Worm (Caenorhabditis elegans) whole organism, L4 larva: ENCODE data around the gene flp-15.

Experiments used
- F10B5.3 ChIP-seq: sonication (generic microtip); optimal IDR thresholded peaks from 2 replicates; lab custom pipeline; 2016; ENCODE audit warnings: mild to moderate bottlenecking, missing genetic modification characterization, missing compliant biosample characterization
- F44E2.7 ChIP-seq: fragments of 200-800 bp; sonication (Bioruptor generic); IDR thresholded peaks from 2 replicates; pipeline ENCODE4 v2.1.2; 2022; ENCODE audit warnings: missing genetic modification characterization, missing compliant biosample characterization
- R02D3.7 ChIP-seq: fragments of 150-350 bp; sonication (generic microtip); optimal IDR thresholded peaks from 3 replicates; lab custom pipeline; 2014; ENCODE audit warnings: missing biosample characterization, missing genetic modification characterization
- T20F7.1 ChIP-seq: fragments of 200-800 bp; sonication (Bioruptor generic); optimal IDR thresholded peaks from 2 replicates; lab custom pipeline; 2018; ENCODE audit warnings: mild to moderate bottlenecking, missing genetic modification characterization, missing compliant biosample characterization
- Y48G9A.11 ChIP-seq: fragments of 200-800 bp; sonication (Bioruptor generic); IDR thresholded peaks from 2 replicates; pipeline ENCODE4 v1.3.6; 2022; ENCODE audit warnings: missing genetic modification reagents, missing genetic modification characterization, missing compliant biosample characterization
- Y5F2A.4 ChIP-seq: fragments of 200-800 bp; sonication (Bioruptor generic); optimal IDR thresholded peaks from 2 replicates; lab custom pipeline; 2018; ENCODE audit warnings: mild to moderate bottlenecking, missing genetic modification characterization, missing compliant biosample characterization
- ZK337.2 ChIP-seq: fragments of 200-800 bp; sonication (Bioruptor generic); IDR thresholded peaks from 2 replicates; pipeline ENCODE4 v1.3.6; 2022; ENCODE audit warnings: missing genetic modification reagents, missing genetic modification characterization, missing compliant biosample characterization
- ZK546.5 ChIP-seq, 2 experiments: sonication (generic microtip); optimal IDR thresholded peaks; 2 replicates each; lab custom pipeline; 2017; ENCODE audit warnings: missing biosample characterization in 2 of 2, missing genetic modification characterization in 2 of 2
- aha-1 ChIP-seq: fragments of 150-350 bp; peaks from one replicate; lab custom pipeline; 2014; ENCODE audit warnings: missing biosample characterization, missing genetic modification characterization
- ama-1 ChIP-seq: fragments of 150-350 bp; optimal IDR thresholded peaks from 2 replicates; lab custom pipeline; 2014; ENCODE audit warnings: inconsistent platforms, mixed read lengths
- arid-1 ChIP-seq: fragments of 200-800 bp; sonication (Bioruptor generic); conservative IDR thresholded peaks from 2 replicates; pipeline ENCODE4 v1.3.6; 2022; ENCODE audit warnings: missing genetic modification reagents, missing genetic modification characterization, missing compliant biosample characterization
- ceh-20 ChIP-seq: fragments of 200-800 bp; sonication (Bioruptor generic); IDR thresholded peaks from 2 replicates; pipeline ENCODE4 v1.3.6; 2022; ENCODE audit warnings: missing genetic modification reagents, missing genetic modification characterization, missing compliant biosample characterization
- ceh-28 ChIP-seq: fragments of 150-350 bp; optimal IDR thresholded peaks from 2 replicates; lab custom pipeline; 2014; ENCODE audit warnings: missing biosample characterization, missing genetic modification reagents, missing genetic modification characterization
- ceh-62 ChIP-seq: sonication (generic microtip); optimal IDR thresholded peaks from 2 replicates; lab custom pipeline; 2017; ENCODE audit warnings: missing biosample characterization, missing genetic modification characterization
- ceh-82 ChIP-seq: sonication (generic microtip); optimal IDR thresholded peaks from 2 replicates; lab custom pipeline; 2017; ENCODE audit warnings: missing biosample characterization, missing genetic modification characterization
- ces-1 ChIP-seq: fragments of 150-350 bp; sonication (generic microtip); optimal IDR thresholded peaks from 4 replicates; lab custom pipeline; 2014; ENCODE audit warnings: missing biosample characterization, missing genetic modification reagents, missing genetic modification characterization
- cey-2 ChIP-seq: sonication (generic microtip); optimal IDR thresholded peaks from 3 replicates; lab custom pipeline; 2017; ENCODE audit warnings: missing genetic modification characterization, mild to moderate bottlenecking, missing compliant biosample characterization, antibody characterized with exemption, borderline replicate concordance; ENCODE audit not compliant: insufficient read depth
- ctbp-1 ChIP-seq: fragments of 200-800 bp; sonication (Bioruptor generic); IDR thresholded peaks from 2 replicates; pipeline ENCODE4 v1.3.6; 2022; ENCODE audit warnings: missing genetic modification reagents, missing genetic modification characterization, missing compliant biosample characterization
- daf-12 ChIP-seq: fragments of 150-350 bp; optimal IDR thresholded peaks from 2 replicates; lab custom pipeline; 2014; ENCODE audit warnings: missing biosample characterization, missing genetic modification reagents, missing genetic modification characterization
- daf-19 ChIP-seq: fragments of 200-800 bp; sonication (Bioruptor generic); conservative IDR thresholded peaks from 2 replicates; pipeline ENCODE4 v1.3.6; 2022; ENCODE audit warnings: missing genetic modification characterization, missing compliant biosample characterization
- dmd-8 ChIP-seq: fragments of 200-800 bp; sonication (Bioruptor generic); IDR thresholded peaks from 2 replicates; pipeline ENCODE4 v1.3.6; 2022; ENCODE audit warnings: missing genetic modification characterization, missing compliant biosample characterization
- dmd-9 ChIP-seq: fragments of 200-800 bp; sonication (Bioruptor generic); IDR thresholded peaks from 2 replicates; pipeline ENCODE4 v1.3.6; 2022; ENCODE audit warnings: missing genetic modification reagents, missing genetic modification characterization, missing compliant biosample characterization
- egl-43 ChIP-seq: fragments of 200-800 bp; sonication (Bioruptor generic); IDR thresholded peaks from 2 replicates; pipeline ENCODE4 v1.3.6; 2022; ENCODE audit warnings: missing genetic modification reagents, missing genetic modification characterization, missing compliant biosample characterization
- fos-1 ChIP-seq: fragments of 150-350 bp; optimal IDR thresholded peaks from 2 replicates; lab custom pipeline; 2014; ENCODE audit warnings: missing biosample characterization, missing genetic modification characterization
- gei-8 ChIP-seq: fragments of 200-800 bp; sonication (Bioruptor generic); optimal IDR thresholded peaks from 2 replicates; lab custom pipeline; 2018; ENCODE audit warnings: mild to moderate bottlenecking, missing genetic modification characterization, missing compliant biosample characterization
- hif-1 ChIP-seq, 2 experiments: sonication (generic microtip); optimal IDR thresholded peaks; 2 replicates each; lab custom pipeline; 2016 to 2017; ENCODE audit warnings: missing compliant biosample characterization in 2 of 2, missing genetic modification characterization in 2 of 2, missing genetic modification reagents in 2 of 2, missing genotype in 2 of 2, mild to moderate bottlenecking in 1 of 2
- hlh-11 ChIP-seq: fragments of 200-800 bp; sonication (Bioruptor generic); optimal IDR thresholded peaks from 2 replicates; lab custom pipeline; 2018; ENCODE audit warnings: mild to moderate bottlenecking, missing genetic modification characterization, missing compliant biosample characterization
- hlh-30 ChIP-seq: sonication (generic microtip); optimal IDR thresholded peaks from 2 replicates; lab custom pipeline; 2017; ENCODE audit warnings: antibody characterized with exemption, mild to moderate bottlenecking, missing genetic modification characterization, missing compliant biosample characterization; ENCODE audit not compliant: insufficient read depth
- lim-7 ChIP-seq: fragments of 200-800 bp; sonication (Bioruptor generic); IDR thresholded peaks from 2 replicates; pipeline ENCODE4 v1.3.6; 2022; ENCODE audit warnings: missing genetic modification characterization, missing compliant biosample characterization
- lin-15B ChIP-seq: fragments of 150-350 bp; sonication (generic microtip); optimal IDR thresholded peaks from 3 replicates; lab custom pipeline; 2014; ENCODE audit warnings: missing biosample characterization, missing genetic modification characterization
- lin-29 ChIP-seq: fragments of 200-800 bp; sonication (Bioruptor generic); IDR thresholded peaks from 2 replicates; pipeline ENCODE4 v1.3.6; 2022; ENCODE audit warnings: missing genetic modification reagents, missing genetic modification characterization, missing compliant biosample characterization
- lin-38 ChIP-seq: fragments of 200-800 bp; sonication (Bioruptor generic); IDR thresholded peaks from 2 replicates; pipeline ENCODE4 v1.3.6; 2022; ENCODE audit warnings: missing genetic modification reagents, missing genetic modification characterization, missing compliant biosample characterization
- lin-39 ChIP-seq: fragments of 150-350 bp; optimal IDR thresholded peaks from 2 replicates; lab custom pipeline; 2014; ENCODE audit warnings: missing biosample characterization, missing genetic modification reagents, missing genetic modification characterization
- lir-3 ChIP-seq: sonication (generic microtip); optimal IDR thresholded peaks from 2 replicates; lab custom pipeline; 2016; ENCODE audit warnings: mild to moderate bottlenecking, missing genetic modification characterization, missing compliant biosample characterization
- mdt-29 ChIP-seq: fragments of 200-800 bp; sonication (Bioruptor generic); IDR thresholded peaks from 2 replicates; pipeline ENCODE4 v1.3.6; 2022; ENCODE audit warnings: missing genetic modification reagents, missing genetic modification characterization, missing compliant biosample characterization
- mxl-2 ChIP-seq: fragments of 200-800 bp; sonication (Bioruptor generic); conservative IDR thresholded peaks from 2 replicates; pipeline ENCODE4 v1.3.6; 2022; ENCODE audit warnings: missing genetic modification reagents, missing genetic modification characterization, missing compliant biosample characterization
- mxl-3 ChIP-seq: fragments of 200-800 bp; sonication (Bioruptor generic); optimal IDR thresholded peaks from 2 replicates; lab custom pipeline; 2018; ENCODE audit warnings: mild to moderate bottlenecking, missing genetic modification characterization, missing compliant biosample characterization
- nhr-102 ChIP-seq: sonication (generic microtip); optimal IDR thresholded peaks from 2 replicates; lab custom pipeline; 2016; ENCODE audit warnings: mild to moderate bottlenecking, missing genetic modification characterization, moderate library complexity, missing compliant biosample characterization
- nhr-11 ChIP-seq: fragments of 150-350 bp; optimal IDR thresholded peaks from 2 replicates; lab custom pipeline; 2014; ENCODE audit warnings: missing biosample characterization, missing genetic modification characterization
- nhr-41 ChIP-seq: fragments of 200-800 bp; sonication (Bioruptor generic); IDR thresholded peaks from 2 replicates; pipeline ENCODE4 v1.3.6; 2022; ENCODE audit warnings: missing genetic modification reagents, missing genetic modification characterization, missing compliant biosample characterization
- nhr-48 ChIP-seq: sonication (generic microtip); optimal IDR thresholded peaks from 2 replicates; lab custom pipeline; 2016; ENCODE audit warnings: mild to moderate bottlenecking, missing genetic modification characterization, missing compliant biosample characterization
- nhr-6 ChIP-seq: fragments of 150-350 bp; optimal IDR thresholded peaks from 2 replicates; lab custom pipeline; 2014; ENCODE audit warnings: missing biosample characterization, missing genetic modification characterization
- nhr-76 ChIP-seq: fragments of 150-350 bp; optimal IDR thresholded peaks from 2 replicates; lab custom pipeline; 2014; ENCODE audit warnings: missing biosample characterization, missing genetic modification characterization
- php-3 ChIP-seq: fragments of 200-800 bp; sonication (Bioruptor generic); IDR thresholded peaks from 2 replicates; pipeline ENCODE4 v1.3.6; 2022; ENCODE audit warnings: missing genetic modification reagents, missing genetic modification characterization, missing compliant biosample characterization
- rbr-2 ChIP-seq: sonication (generic microtip); optimal IDR thresholded peaks from 2 replicates; lab custom pipeline; 2016; ENCODE audit warnings: missing genotype, missing genetic modification characterization, missing compliant biosample characterization
- snpc-1.2 ChIP-seq: fragments of 200-800 bp; sonication (Bioruptor generic); IDR thresholded peaks from 2 replicates; pipeline ENCODE4 v1.3.6; 2022; ENCODE audit warnings: missing genetic modification reagents, missing genetic modification characterization, missing compliant biosample characterization
- spr-3 ChIP-seq: fragments of 200-800 bp; sonication (Bioruptor generic); optimal IDR thresholded peaks from 2 replicates; lab custom pipeline; 2018; ENCODE audit warnings: mild to moderate bottlenecking, missing genetic modification characterization, missing compliant biosample characterization
- tra-1 ChIP-seq: fragments of 200-800 bp; sonication (Bioruptor generic); IDR thresholded peaks from 2 replicates; pipeline ENCODE4 v1.3.6; 2022; ENCODE audit warnings: missing genetic modification reagents, missing genetic modification characterization, missing compliant biosample characterization
- vab-7 ChIP-seq: fragments of 200-800 bp; sonication (Bioruptor generic); IDR thresholded peaks from 2 replicates; pipeline ENCODE4 v1.3.6; 2022; ENCODE audit warnings: missing genetic modification reagents, missing genetic modification characterization, missing compliant biosample characterization
- zag-1 ChIP-seq: fragments of 150-350 bp; optimal IDR thresholded peaks from 2 replicates; lab custom pipeline; 2014; ENCODE audit warnings: missing biosample characterization, missing genetic modification characterization
- zip-2 ChIP-seq: fragments of 150-350 bp; optimal IDR thresholded peaks from 2 replicates; lab custom pipeline; 2014; ENCODE audit warnings: missing biosample characterization, missing genetic modification characterization
- ztf-7 ChIP-seq: fragments of 150-350 bp; optimal IDR thresholded peaks from 2 replicates; lab custom pipeline; 2014; ENCODE audit warnings: missing biosample characterization, missing genetic modification characterization

The flp-15 gene

ce11 chrIII:13643534-13643933, 24.1 kb downstream of the flp-15 start, which contains the start of the genes drr-2 and set-16 (continued):
- TF ChIP-seq cey-2 (tag; lab: Kevin White, UChicago): peak; percentile 55
- TF ChIP-seq F44E2.7 (GFP tag; lab: Robert Waterston, UW): peak; percentile 96
- peak; percentile 93 for TF ChIP-seq php-3 (GFP tag; lab: Robert Waterston, UW)
- TF ChIP-seq arid-1 (GFP tag; lab: Robert Waterston, UW): peak; percentile 96
- peak; percentile 100 for TF ChIP-seq hlh-11 (tag; lab: Kevin White, UChicago)
- 0 out of 2 replicates have a peak, but pooled peaks have one; percentile 51 for TF ChIP-seq dmd-8
- peak; percentile 98 for TF ChIP-seq lin-29 (GFP tag; lab: Robert Waterston, UW)
- TF ChIP-seq nhr-41: peak; percentile 81
- TF ChIP-seq R02D3.7 (tag; lab: Kevin White, UChicago): peak; percentile 3
- peak; percentile 98 for TF ChIP-seq ctbp-1 (GFP tag; lab: Robert Waterston, UW)
- TF ChIP-seq zip-2 (tag; lab: Kevin White, UChicago): peak; percentile 83
- TF ChIP-seq fos-1: peak; percentile 91
- peak; percentile 96 for TF ChIP-seq nhr-48 (tag; lab: Kevin White, UChicago)
- peak; percentile 98 for TF ChIP-seq dmd-9 (GFP tag; lab: Robert Waterston, UW)
- peak; percentile 61; the same call in 1 of the 2 replicates for TF ChIP-seq lim-7 (GFP tag; lab: Robert Waterston, UW)
- peak; percentile 98 for TF ChIP-seq tra-1 (GFP tag; lab: Robert Waterston, UW)
- TF ChIP-seq ces-1: peak; percentile 87
- no peak for TF ChIP-seq lin-39 (tag; lab: Kevin White, UChicago)
- TF ChIP-seq lir-3 (tag; lab: Kevin White, UChicago): peak; percentile 81
- TF ChIP-seq ceh-62: peak; percentile 7
- TF ChIP-seq T20F7.1 (GFP tag; lab: Kevin White, UChicago): no peak
- peak; percentile 45 for TF ChIP-seq ama-1 (lab: Kevin White, UChicago)
- peak; percentile 99 for TF ChIP-seq nhr-11 (tag; lab: Kevin White, UChicago)
- TF ChIP-seq Y48G9A.11 (GFP tag; lab: Robert Waterston, UW): peak; percentile 89
- TF ChIP-seq nhr-76 (tag; lab: Kevin White, UChicago): peak; percentile 77
- no peak for TF ChIP-seq daf-19 (GFP tag; lab: Robert Waterston, UW)
- peak; percentile 99 for TF ChIP-seq nhr-6 (tag; lab: Kevin White, UChicago)
- peak; percentile 87 to 93 for TF ChIP-seq hif-1 (tag; optimal IDR thresholded peaks at IDR 0.05; lab: Kevin White, UChicago)
- TF ChIP-seq gei-8 (GFP tag; lab: Kevin White, UChicago): peak; percentile 87
- peak; percentile 98 for TF ChIP-seq mdt-29 (GFP tag; lab: Robert Waterston, UW)
- TF ChIP-seq mxl-2 (GFP tag; lab: Robert Waterston, UW): peak; percentile 88
- peak; percentile 99 for TF ChIP-seq nhr-102
- TF ChIP-seq ceh-20 (GFP tag; lab: Robert Waterston, UW): peak; percentile 99
- TF ChIP-seq ZK337.2 (GFP tag; lab: Robert Waterston, UW): 0 out of 2 replicates have a peak, but pooled peaks have one; percentile 51
- peak; percentile 80 for TF ChIP-seq vab-7 (GFP tag; lab: Robert Waterston, UW)
- TF ChIP-seq daf-12 (tag; lab: Kevin White, UChicago): no peak
- TF ChIP-seq spr-3 (GFP tag; lab: Kevin White, UChicago): peak; percentile 97
- TF ChIP-seq ztf-7: peak; percentile 89
- peak; percentile 95 for TF ChIP-seq F10B5.3 (tag; lab: Kevin White, UChicago)
- TF ChIP-seq ZK546.5 (tag; optimal IDR thresholded peaks at IDR 0.05; lab: Kevin White, UChicago): peak in 1 of 2 experiments; percentile 86
- TF ChIP-seq mxl-3: peak; percentile 96
- peak; percentile 92 for TF ChIP-seq snpc-1.2
- TF ChIP-seq ceh-28 (tag; lab: Kevin White, UChicago): peak; percentile 81
- TF ChIP-seq lin-38 (GFP tag; lab: Robert Waterston, UW): peak; percentile 96
- peak; percentile 100 for TF ChIP-seq aha-1
- peak; percentile 69 for TF ChIP-seq zag-1 (tag; lab: Kevin White, UChicago)
- TF ChIP-seq lin-15B (tag; lab: Kevin White, UChicago): peak; percentile 95
- peak; percentile 86 for TF ChIP-seq Y5F2A.4 (GFP tag; lab: Kevin White, UChicago)
- TF ChIP-seq rbr-2 (tag; lab: Kevin White, UChicago): peak; percentile 98
- TF ChIP-seq ceh-82 (tag; lab: Kevin White, UChicago): no peak
- peak; percentile 97 for TF ChIP-seq egl-43 (GFP tag; lab: Robert Waterston, UW)
- TF ChIP-seq hlh-30 (tag; lab: Kevin White, UChicago): peak; percentile 92
